Worm (Caenorhabditis elegans) whole organism, mixed stage, embryonic: ENCODE results near the gene C35D10.17.

Experiments used
- bed-3 ChIP-seq: fragments of 200-800 bp; sonication (Bioruptor generic); optimal IDR thresholded peaks from 3 replicates; lab custom pipeline; 2018; ENCODE audit warnings: mild to moderate bottlenecking, missing genetic modification characterization, moderate library complexity, missing compliant biosample characterization
- cnd-1 ChIP-seq: fragments of 200-800 bp; sonication (Bioruptor generic); optimal IDR thresholded peaks from 2 replicates; lab custom pipeline; 2018; ENCODE audit warnings: mild to moderate bottlenecking, missing genetic modification characterization, missing compliant biosample characterization
- lsy-2 ChIP-seq: fragments of 150-350 bp; optimal IDR thresholded peaks from 2 replicates; lab custom pipeline; 2014; ENCODE audit warnings: missing biosample characterization, missing genetic modification characterization
- mep-1 ChIP-seq: fragments of 150-350 bp; optimal IDR thresholded peaks from 2 replicates; lab custom pipeline; 2017; ENCODE audit warnings: missing biosample characterization, missing genetic modification reagents, missing genetic modification characterization, inconsistent platforms
- nhr-2 ChIP-seq: fragments of 150-350 bp; optimal IDR thresholded peaks from 2 replicates; lab custom pipeline; 2014; ENCODE audit warnings: missing biosample characterization, missing genetic modification characterization
- nhr-237 ChIP-seq: fragments of 150-350 bp; optimal IDR thresholded peaks from 2 replicates; lab custom pipeline; 2014; ENCODE audit warnings: missing biosample characterization, missing genetic modification characterization
- nhr-28 ChIP-seq: fragments of 150-350 bp; optimal IDR thresholded peaks from 2 replicates; lab custom pipeline; 2014; ENCODE audit warnings: missing biosample characterization, missing genetic modification characterization
- nhr-76 ChIP-seq: sonication (generic microtip); optimal IDR thresholded peaks from 2 replicates; lab custom pipeline; 2017; ENCODE audit warnings: missing biosample characterization, missing genetic modification characterization
- pha-4 ChIP-seq: fragments of 150-350 bp; optimal IDR thresholded peaks from 2 replicates; lab custom pipeline; 2018; ENCODE audit warnings: missing biosample characterization, missing genetic modification reagents, missing genetic modification characterization
- snpc-4 ChIP-seq: fragments of 150-350 bp; optimal IDR thresholded peaks from 2 replicates; lab custom pipeline; 2014; ENCODE audit warnings: missing biosample characterization, missing genetic modification characterization
- sptf-1 ChIP-seq: sonication (generic microtip); optimal IDR thresholded peaks from 2 replicates; lab custom pipeline; 2017; ENCODE audit warnings: mild to moderate bottlenecking, missing genetic modification characterization, moderate library complexity, missing compliant biosample characterization
- unc-39 ChIP-seq: fragments of 150-350 bp; optimal IDR thresholded peaks from 2 replicates; lab custom pipeline; 2014; ENCODE audit warnings: missing biosample characterization, missing genetic modification characterization

DNA sequence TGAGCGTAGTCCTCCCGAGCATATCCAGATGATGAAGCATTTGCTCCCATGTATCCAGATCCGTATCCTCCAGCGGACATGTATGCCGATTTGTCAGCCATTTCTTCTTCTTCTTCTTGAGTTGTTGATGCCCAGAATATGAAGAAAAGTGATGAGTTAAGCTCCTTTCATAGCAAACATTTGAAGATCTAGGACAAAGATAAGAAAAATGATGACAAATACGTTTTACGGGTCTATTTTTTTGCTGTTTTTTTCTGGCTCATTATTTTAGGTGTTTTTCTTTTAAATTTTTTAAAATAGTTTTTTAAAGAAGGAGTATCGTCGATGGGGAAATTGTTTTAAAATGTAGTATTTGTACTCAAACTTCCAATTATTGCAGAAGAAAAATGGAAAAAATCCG, 36.7 kb upstream of the C35D10.17 start, which contains the start of gene nspd-9:
- TF ChIP-seq snpc-4 (no peak), pha-4 (tag; lab: Kevin White, UChicago) (no peak), lsy-2 (tag; lab: Kevin White, UChicago) (no peak), cnd-1 (tag; lab: Kevin White, UChicago) (no peak), bed-3 (GFP tag; lab: Kevin White, UChicago) (no peak), sptf-1 (tag; lab: Kevin White, UChicago) (no peak), nhr-2 (no peak), nhr-28 (tag; lab: Kevin White, UChicago) (no peak), nhr-76 (tag; lab: Kevin White, UChicago) (no peak), mep-1 (tag; lab: Kevin White, UChicago) (no peak), nhr-237 (no peak), unc-39 (tag; lab: Kevin White, UChicago) (no peak)
